Worm (Caenorhabditis elegans) whole organism, L4 larva: ENCODE measurements around the gene C16A11.5.

Source experiments
- D1046.2 ChIP-seq: fragments of 200-800 bp; sonication (Bioruptor generic); IDR thresholded peaks from 2 replicates; pipeline ENCODE4 v1.3.6; 2022; ENCODE audit warnings: missing genetic modification characterization, missing compliant biosample characterization
- F10B5.3 ChIP-seq: sonication (generic microtip); optimal IDR thresholded peaks from 2 replicates; lab custom pipeline; 2016; ENCODE audit warnings: mild to moderate bottlenecking, missing genetic modification characterization, missing compliant biosample characterization
- F26F4.8 ChIP-seq: fragments of 200-800 bp; sonication (Bioruptor generic); conservative IDR thresholded peaks from 2 replicates; pipeline ENCODE4 v1.3.6; 2022; ENCODE audit warnings: missing genetic modification characterization, missing compliant biosample characterization
- F44E2.7 ChIP-seq: fragments of 200-800 bp; sonication (Bioruptor generic); IDR thresholded peaks from 2 replicates; pipeline ENCODE4 v2.1.2; 2022; ENCODE audit warnings: missing genetic modification characterization, missing compliant biosample characterization
- F49E8.2 ChIP-seq: sonication (generic microtip); optimal IDR thresholded peaks from 2 replicates; lab custom pipeline; 2016; ENCODE audit warnings: missing compliant biosample characterization, mild to moderate bottlenecking, missing genetic modification characterization, borderline replicate concordance
- ZK337.2 ChIP-seq: fragments of 200-800 bp; sonication (Bioruptor generic); IDR thresholded peaks from 2 replicates; pipeline ENCODE4 v1.3.6; 2022; ENCODE audit warnings: missing genetic modification reagents, missing genetic modification characterization, missing compliant biosample characterization
- aly-2 ChIP-seq: sonication (generic microtip); optimal IDR thresholded peaks from 2 replicates; lab custom pipeline; 2018; ENCODE audit warnings: missing biosample characterization, missing genetic modification characterization
- arid-1 ChIP-seq: fragments of 200-800 bp; sonication (Bioruptor generic); conservative IDR thresholded peaks from 2 replicates; pipeline ENCODE4 v1.3.6; 2022; ENCODE audit warnings: missing genetic modification reagents, missing genetic modification characterization, missing compliant biosample characterization
- ceh-62 ChIP-seq: sonication (generic microtip); optimal IDR thresholded peaks from 2 replicates; lab custom pipeline; 2017; ENCODE audit warnings: missing biosample characterization, missing genetic modification characterization
- ceh-82 ChIP-seq: sonication (generic microtip); optimal IDR thresholded peaks from 2 replicates; lab custom pipeline; 2017; ENCODE audit warnings: missing biosample characterization, missing genetic modification characterization
- ctbp-1 ChIP-seq: fragments of 200-800 bp; sonication (Bioruptor generic); IDR thresholded peaks from 2 replicates; pipeline ENCODE4 v1.3.6; 2022; ENCODE audit warnings: missing genetic modification reagents, missing genetic modification characterization, missing compliant biosample characterization
- daf-19 ChIP-seq: fragments of 200-800 bp; sonication (Bioruptor generic); conservative IDR thresholded peaks from 2 replicates; pipeline ENCODE4 v1.3.6; 2022; ENCODE audit warnings: missing genetic modification characterization, missing compliant biosample characterization
- daf-8 ChIP-seq: fragments of 200-800 bp; sonication (Bioruptor generic); IDR thresholded peaks from 2 replicates; pipeline ENCODE4 v1.3.6; 2022; ENCODE audit warnings: missing genetic modification characterization, missing compliant biosample characterization
- dmd-9 ChIP-seq: fragments of 200-800 bp; sonication (Bioruptor generic); IDR thresholded peaks from 2 replicates; pipeline ENCODE4 v1.3.6; 2022; ENCODE audit warnings: missing genetic modification reagents, missing genetic modification characterization, missing compliant biosample characterization
- dpl-1 ChIP-seq: fragments of 150-350 bp; optimal IDR thresholded peaks from 2 replicates; lab custom pipeline; 2014; ENCODE audit warnings: missing biosample characterization, missing genetic modification reagents, missing genetic modification characterization
- egl-27 ChIP-seq: sonication (generic microtip); optimal IDR thresholded peaks from 3 replicates; lab custom pipeline; 2017; ENCODE audit warnings: missing biosample characterization, missing genetic modification reagents, missing genetic modification characterization
- jun-1 ChIP-seq: fragments of 150-350 bp; optimal IDR thresholded peaks from 2 replicates; lab custom pipeline; 2014; ENCODE audit warnings: missing biosample characterization, missing genetic modification reagents, missing genetic modification characterization
- lim-7 ChIP-seq: fragments of 200-800 bp; sonication (Bioruptor generic); IDR thresholded peaks from 2 replicates; pipeline ENCODE4 v1.3.6; 2022; ENCODE audit warnings: missing genetic modification characterization, missing compliant biosample characterization
- lin-1 ChIP-seq: fragments of 200-800 bp; sonication (Bioruptor generic); IDR thresholded peaks from 2 replicates; pipeline ENCODE4 v1.3.6; 2022; ENCODE audit warnings: missing genetic modification reagents, missing genetic modification characterization, missing compliant biosample characterization
- lin-15B ChIP-seq: fragments of 150-350 bp; sonication (generic microtip); optimal IDR thresholded peaks from 3 replicates; lab custom pipeline; 2014; ENCODE audit warnings: missing biosample characterization, missing genetic modification characterization
- lin-29 ChIP-seq: fragments of 200-800 bp; sonication (Bioruptor generic); IDR thresholded peaks from 2 replicates; pipeline ENCODE4 v1.3.6; 2022; ENCODE audit warnings: missing genetic modification reagents, missing genetic modification characterization, missing compliant biosample characterization
- lin-38 ChIP-seq: fragments of 200-800 bp; sonication (Bioruptor generic); IDR thresholded peaks from 2 replicates; pipeline ENCODE4 v1.3.6; 2022; ENCODE audit warnings: missing genetic modification reagents, missing genetic modification characterization, missing compliant biosample characterization
- lir-3 ChIP-seq: sonication (generic microtip); optimal IDR thresholded peaks from 2 replicates; lab custom pipeline; 2016; ENCODE audit warnings: mild to moderate bottlenecking, missing genetic modification characterization, missing compliant biosample characterization
- madf-5 ChIP-seq, 2 experiments: fragments of 200-800 bp; sonication (Bioruptor generic); IDR thresholded peaks; 2 replicates each; pipeline ENCODE4 v1.3.6; 2022; ENCODE audit warnings: missing compliant biosample characterization in 2 of 2, missing genetic modification characterization in 2 of 2
- madf-9 ChIP-seq: fragments of 200-800 bp; sonication (Bioruptor generic); conservative IDR thresholded peaks from 2 replicates; pipeline ENCODE4 v1.3.6; 2022; ENCODE audit warnings: missing genetic modification reagents, missing genetic modification characterization, missing compliant biosample characterization
- mdl-1 ChIP-seq, 2 experiments: fragments of 150-350 bp in 1 of 2; sonication (generic microtip) in 1 of 2; optimal IDR thresholded peaks; 2 replicates each; lab custom pipeline; 2014 to 2017; ENCODE audit warnings: missing biosample characterization in 2 of 2, missing genetic modification characterization in 2 of 2
- mdt-29 ChIP-seq: fragments of 200-800 bp; sonication (Bioruptor generic); IDR thresholded peaks from 2 replicates; pipeline ENCODE4 v1.3.6; 2022; ENCODE audit warnings: missing genetic modification reagents, missing genetic modification characterization, missing compliant biosample characterization
- mep-1 ChIP-seq: fragments of 150-350 bp; sonication (generic microtip); optimal IDR thresholded peaks from 3 replicates; lab custom pipeline; 2014; ENCODE audit warnings: missing biosample characterization, missing genetic modification characterization
- mxl-3 ChIP-seq: fragments of 200-800 bp; sonication (Bioruptor generic); optimal IDR thresholded peaks from 2 replicates; lab custom pipeline; 2018; ENCODE audit warnings: mild to moderate bottlenecking, missing genetic modification characterization, missing compliant biosample characterization
- nhr-10 ChIP-seq: fragments of 150-350 bp; optimal IDR thresholded peaks from 2 replicates; lab custom pipeline; 2014; ENCODE audit warnings: missing biosample characterization, missing genetic modification characterization
- nhr-237 ChIP-seq: sonication (generic microtip); optimal IDR thresholded peaks from 2 replicates; lab custom pipeline; 2017; ENCODE audit warnings: missing biosample characterization, missing genetic modification characterization
- nhr-25 ChIP-seq: sonication (generic microtip); optimal IDR thresholded peaks from 2 replicates; lab custom pipeline; 2017; ENCODE audit warnings: missing genetic modification characterization, mild to moderate bottlenecking, missing compliant biosample characterization, antibody characterized with exemption, moderate library complexity, borderline replicate concordance; ENCODE audit not compliant: insufficient read depth
- nhr-6 ChIP-seq: fragments of 150-350 bp; optimal IDR thresholded peaks from 2 replicates; lab custom pipeline; 2014; ENCODE audit warnings: missing biosample characterization, missing genetic modification characterization
- snpc-4 ChIP-seq: fragments of 150-350 bp; optimal IDR thresholded peaks from 2 replicates; lab custom pipeline; 2014; ENCODE audit warnings: missing biosample characterization, missing genetic modification characterization
- tag-97 ChIP-seq: fragments of 200-800 bp; sonication (Bioruptor generic); IDR thresholded peaks from 2 replicates; pipeline ENCODE4 v1.3.6; 2022; ENCODE audit warnings: missing genetic modification characterization, missing compliant biosample characterization
- tra-1 ChIP-seq: fragments of 200-800 bp; sonication (Bioruptor generic); IDR thresholded peaks from 2 replicates; pipeline ENCODE4 v1.3.6; 2022; ENCODE audit warnings: missing genetic modification reagents, missing genetic modification characterization, missing compliant biosample characterization
- unc-62 ChIP-seq, 3 experiments: fragments of 150-350 bp in 1 of 3; sonication (generic microtip); optimal IDR thresholded peaks in 2 of 3; peaks in 1 of 3; 1 replicate in 1 of 3; 2 replicates in 2 of 3; lab custom pipeline; 2014 to 2017; ENCODE audit warnings: missing biosample characterization in 3 of 3, missing genetic modification characterization in 3 of 3, missing genetic modification reagents in 3 of 3, missing genotype in 1 of 3
- zag-1 ChIP-seq: fragments of 150-350 bp; optimal IDR thresholded peaks from 2 replicates; lab custom pipeline; 2014; ENCODE audit warnings: missing biosample characterization, missing genetic modification characterization
- zfp-3 ChIP-seq: fragments of 200-800 bp; sonication (Bioruptor generic); conservative IDR thresholded peaks from 2 replicates; pipeline ENCODE4 v1.3.6; 2022; ENCODE audit warnings: missing genetic modification reagents, missing genetic modification characterization, missing compliant biosample characterization
- zip-11 ChIP-seq: fragments of 200-800 bp; sonication (Bioruptor generic); IDR thresholded peaks from 2 replicates; pipeline ENCODE4 v1.3.6; 2022; ENCODE audit warnings: missing genetic modification characterization, missing compliant biosample characterization
- zip-2 ChIP-seq: fragments of 150-350 bp; optimal IDR thresholded peaks from 2 replicates; lab custom pipeline; 2014; ENCODE audit warnings: missing biosample characterization, missing genetic modification characterization
- ztf-7 ChIP-seq: fragments of 150-350 bp; optimal IDR thresholded peaks from 2 replicates; lab custom pipeline; 2014; ENCODE audit warnings: missing biosample characterization, missing genetic modification characterization

Gene C16A11.5

DNA sequence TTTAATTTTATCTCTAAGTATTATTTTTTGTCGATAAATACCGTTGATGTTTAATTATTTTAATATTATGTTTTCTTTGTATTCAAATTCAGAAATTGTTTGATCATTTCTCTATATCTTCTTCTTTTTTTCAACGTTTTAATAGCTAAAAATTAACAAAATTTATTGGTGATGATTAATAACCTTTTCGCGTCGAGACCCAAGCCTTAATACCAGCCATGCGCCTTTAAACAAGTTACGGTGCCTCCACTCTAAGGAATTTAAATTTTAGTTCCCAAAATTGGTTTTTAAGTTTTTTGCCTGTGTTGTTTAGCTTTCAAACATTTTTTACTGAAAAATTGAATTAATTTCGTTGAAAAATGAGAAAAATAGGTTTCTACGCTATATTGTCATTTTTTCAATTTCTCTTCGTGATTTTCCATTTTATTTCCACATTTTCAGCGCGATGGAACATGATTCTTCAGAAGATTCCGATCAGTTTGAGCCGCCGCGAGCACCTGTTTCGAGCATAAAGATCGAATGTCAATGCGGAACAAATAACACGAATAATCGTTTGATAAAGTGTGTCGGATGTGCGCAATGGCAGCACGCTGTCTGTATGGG is 6.1 kb downstream of the C16A11.5 start, which contains the start of gene C16A11.3 (continued):
- no peak for TF ChIP-seq dmd-9 (GFP tag; lab: Robert Waterston, UW)
- TF ChIP-seq daf-19 (GFP tag; lab: Robert Waterston, UW): no peak
- TF ChIP-seq zip-11 (GFP tag; lab: Robert Waterston, UW): no peak
- TF ChIP-seq lin-1 (GFP tag; lab: Robert Waterston, UW): 0 out of 2 replicates have a peak, but pooled peaks have one; percentile 26
- no peak for TF ChIP-seq nhr-6 (tag; lab: Kevin White, UChicago)
- no peak for TF ChIP-seq ctbp-1 (GFP tag; lab: Robert Waterston, UW)
- no peak for TF ChIP-seq mdl-1 (tag; optimal IDR thresholded peaks at IDR 0.05; lab: Kevin White, UChicago)
- TF ChIP-seq arid-1 (GFP tag; lab: Robert Waterston, UW): peak; percentile 41; the same call in 1 of the 2 replicates
- no peak for TF ChIP-seq mdt-29 (GFP tag; lab: Robert Waterston, UW)
- TF ChIP-seq zag-1 (tag; lab: Kevin White, UChicago): no peak
- TF ChIP-seq D1046.2 (GFP tag; lab: Robert Waterston, UW): no peak
- TF ChIP-seq zfp-3 (GFP tag; lab: Robert Waterston, UW): 0 out of 2 replicates have a peak, but pooled peaks have one; percentile 28
- no peak for TF ChIP-seq nhr-10 (tag; lab: Kevin White, UChicago)
- no peak for TF ChIP-seq lin-15B (tag; lab: Kevin White, UChicago)
- peak; percentile 79 for TF ChIP-seq F49E8.2 (tag; lab: Kevin White, UChicago)
- TF ChIP-seq madf-5 (GFP tag; IDR thresholded peaks at IDR 0.05; lab: Robert Waterston, UW): no peak
- no peak for TF ChIP-seq mxl-3
- TF ChIP-seq F26F4.8 (GFP tag; lab: Robert Waterston, UW): no peak
- no peak for TF ChIP-seq ceh-62 (tag; lab: Kevin White, UChicago)
- TF ChIP-seq zip-2 (tag; lab: Kevin White, UChicago): no peak
- no peak for TF ChIP-seq ztf-7
- no peak for TF ChIP-seq egl-27 (tag; lab: Kevin White, UChicago)
- no peak for TF ChIP-seq dpl-1 (GFP tag; lab: Kevin White, UChicago)
- no peak for TF ChIP-seq jun-1 (tag; lab: Kevin White, UChicago)
- TF ChIP-seq aly-2 (tag; lab: Kevin White, UChicago): no peak
- peak; percentile 70 for TF ChIP-seq lin-38 (GFP tag; lab: Robert Waterston, UW)
- no peak for TF ChIP-seq lim-7 (GFP tag; lab: Robert Waterston, UW)
- TF ChIP-seq tra-1 (GFP tag; lab: Robert Waterston, UW): no peak
- no peak for TF ChIP-seq F44E2.7 (GFP tag; lab: Robert Waterston, UW)
- no peak for TF ChIP-seq ZK337.2 (GFP tag; lab: Robert Waterston, UW)
- TF ChIP-seq ceh-82: no peak
- no peak for TF ChIP-seq lir-3
- no peak for TF ChIP-seq nhr-237 (tag; lab: Kevin White, UChicago)
- no peak for TF ChIP-seq unc-62 (GFP tag; optimal IDR thresholded peaks at IDR 0.05 in 1 of 2; lab: Kevin White, UChicago)
- TF ChIP-seq unc-62 (tag; optimal IDR thresholded peaks at IDR 0.05; lab: Kevin White, UChicago): no peak
- no peak for TF ChIP-seq nhr-25 (tag; lab: Kevin White, UChicago)
- TF ChIP-seq lin-29 (GFP tag; lab: Robert Waterston, UW): no peak
- no peak for TF ChIP-seq snpc-4
- TF ChIP-seq madf-9 (GFP tag; lab: Robert Waterston, UW): no peak
- no peak for TF ChIP-seq mep-1 (tag; lab: Kevin White, UChicago)
- TF ChIP-seq F10B5.3: no peak
- no peak for TF ChIP-seq daf-8 (GFP tag; lab: Robert Waterston, UW)
- no peak for TF ChIP-seq tag-97 (GFP tag; lab: Robert Waterston, UW)
